Worm (Caenorhabditis elegans): ENCODE data around the gene nex-1.

The nex-1 gene

DNA sequence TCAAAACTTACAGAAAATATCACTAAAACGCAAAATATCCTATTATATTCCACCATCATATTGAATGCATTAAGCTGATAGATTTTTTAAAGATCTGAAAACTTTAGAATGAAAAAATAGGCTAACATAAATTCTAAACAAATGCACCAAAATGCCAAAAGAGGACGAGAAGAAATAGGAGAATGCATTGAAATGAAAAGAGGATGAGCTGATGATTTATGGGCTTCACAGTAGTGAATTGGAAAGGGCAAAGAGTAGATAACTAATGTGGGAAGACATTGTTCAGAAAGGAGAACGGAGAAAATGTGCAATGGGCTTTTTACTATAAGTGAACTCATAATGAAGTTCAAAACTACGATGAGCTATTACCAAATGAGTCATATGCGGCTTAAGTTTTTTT, 7.9 kb upstream of the nex-1 start, which contains the start of gene cutl-19:
TSS of gene cutl-19 (minus strand) at position 101 of the 400 bp plus-strand sequence.
- TF ChIP-seq unc-39 (tag; optimal IDR thresholded peaks at IDR 0.05) (no peak), mdl-1 (tag; optimal IDR thresholded peaks at IDR 0.05) (no peak), nhr-23 (tag; optimal IDR thresholded peaks at IDR 0.05) (no peak), ceh-82 (tag; optimal IDR thresholded peaks at IDR 0.05) (no peak), ztf-4 (tag; optimal IDR thresholded peaks at IDR 0.05) (no peak), mml-1 (tag; optimal IDR thresholded peaks at IDR 0.05) (no peak), skn-1 (tag; optimal IDR thresholded peaks at IDR 0.05) (no peak), ceh-28 (tag; optimal IDR thresholded peaks at IDR 0.05) (no peak), nhr-11 (tag; optimal IDR thresholded peaks at IDR 0.05) (no peak), nhr-77 (tag; optimal IDR thresholded peaks at IDR 0.05) (no peak), egl-27 (tag; optimal IDR thresholded peaks at IDR 0.05) (no peak), ZK546.5 (tag; optimal IDR thresholded peaks at IDR 0.05) (no peak), jun-1 (tag; optimal IDR thresholded peaks at IDR 0.05) (no peak), aly-2 (tag; optimal IDR thresholded peaks at IDR 0.05) (no peak), snpc-4 (tag; optimal IDR thresholded peaks at IDR 0.05) (no peak), nhr-28 (tag; optimal IDR thresholded peaks at IDR 0.05) (no peak), nhr-237 (tag; optimal IDR thresholded peaks at IDR 0.05) (no peak), elt-3 (tag; optimal IDR thresholded peaks at IDR 0.05) (no peak)

DNA sequence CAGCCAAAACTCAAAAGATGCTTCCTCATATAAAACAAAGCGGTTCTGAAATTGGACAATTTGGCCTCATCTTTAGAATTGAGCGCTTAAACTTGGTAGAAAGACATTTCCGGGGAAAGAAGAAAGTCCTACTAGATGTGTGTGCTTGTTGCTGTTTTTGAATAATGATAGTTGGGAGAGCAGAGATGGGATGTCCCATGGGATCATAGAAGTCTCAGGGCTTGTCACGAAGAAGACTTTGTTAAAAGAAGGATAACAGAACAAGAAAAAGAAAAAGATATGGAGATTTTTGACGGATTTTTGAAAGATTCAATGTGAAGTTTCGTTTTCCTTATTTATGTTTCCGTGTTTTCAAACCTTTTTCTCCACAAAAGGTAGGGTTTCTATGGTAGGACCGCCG, 6.7 kb upstream of the nex-1 start, which contains the start of gene ZC155.2:
TSS of gene ZC155.2 (plus strand) at position 301 of the 400 bp plus-strand sequence.
- no peak for TF ChIP-seq elt-2 (tag; optimal IDR thresholded peaks at IDR 0.05)
- TF ChIP-seq lin-39 (tag; optimal IDR thresholded peaks at IDR 0.05) = peak; percentile 15

DNA sequence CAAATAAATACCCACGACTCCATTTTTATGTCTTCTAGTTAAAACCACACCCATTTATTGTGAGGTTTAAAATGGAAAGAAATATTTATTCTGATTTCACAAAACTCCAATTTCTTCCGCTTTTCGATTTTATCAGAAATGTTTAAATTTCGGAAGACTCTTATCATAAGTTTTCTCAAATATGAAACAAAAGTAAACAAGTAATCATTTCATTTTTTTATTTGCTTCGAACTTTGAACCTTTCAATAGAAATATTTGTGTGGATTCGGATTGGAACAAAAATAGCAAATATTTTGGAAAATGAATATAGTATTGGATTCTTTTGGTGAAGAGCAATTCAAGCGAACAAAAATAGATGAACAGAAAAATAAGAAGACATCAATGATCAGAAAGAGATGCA, 3.6 kb upstream of the nex-1 start:
- TF ChIP-seq sea-2 (GFP tag; optimal IDR thresholded peaks at IDR 0.05) (no peak), pha-4 (tag; optimal IDR thresholded peaks at IDR 0.05) (peak; percentile 91), ZK546.5 (tag; optimal IDR thresholded peaks at IDR 0.05) (no peak), unc-39 (tag; optimal IDR thresholded peaks at IDR 0.05) (no peak), nhr-67 (tag; optimal IDR thresholded peaks at IDR 0.05) (no peak), elt-2 (tag; optimal IDR thresholded peaks at IDR 0.05) (no peak)

DNA sequence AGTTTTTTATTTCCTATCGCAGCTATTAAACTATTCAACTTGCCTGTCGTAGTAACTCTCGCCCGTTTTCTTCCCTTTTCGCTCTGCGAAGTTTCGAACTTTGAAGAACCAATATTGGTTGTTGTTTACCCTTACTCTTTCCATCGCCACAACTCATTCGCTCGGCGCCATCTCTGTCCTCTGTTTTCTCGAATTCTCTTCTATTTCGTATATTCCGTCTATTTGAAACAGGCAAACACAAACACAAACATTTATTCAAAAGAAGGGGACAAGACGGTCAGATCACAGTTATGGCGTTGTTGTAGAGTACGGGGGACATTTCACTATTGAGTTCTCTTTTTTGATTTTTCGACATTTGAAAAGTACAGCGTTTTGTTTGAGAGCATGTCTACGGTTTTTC, 2.6 kb upstream of the nex-1 start:
- TF ChIP-seq pha-4 (tag; optimal IDR thresholded peaks at IDR 0.05) = peak; percentile 97
- TF ChIP-seq unc-39 (tag; optimal IDR thresholded peaks at IDR 0.05) = no peak

DNA sequence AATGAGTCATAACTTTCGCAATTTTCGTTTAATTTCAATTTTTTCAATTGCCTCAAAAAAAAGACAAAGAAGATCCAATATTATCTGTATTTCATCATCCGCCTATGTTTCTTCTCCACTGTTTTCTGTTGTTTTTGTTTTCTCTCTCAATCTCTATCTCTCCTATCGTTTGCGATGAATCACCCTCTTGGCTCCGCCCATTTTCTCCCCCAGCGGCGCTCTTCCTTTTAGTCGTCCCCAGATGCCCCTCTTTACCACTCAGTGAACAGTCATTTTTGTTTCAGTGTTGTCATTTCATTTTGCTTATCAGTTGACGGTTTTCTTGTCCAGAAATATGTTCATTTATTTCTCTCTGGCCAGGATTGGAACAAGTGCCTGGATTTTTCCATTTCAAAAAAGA, 513 bp upstream of the nex-1 start:
- TF ChIP-seq jun-1 (tag; optimal IDR thresholded peaks at IDR 0.05) (peak; percentile 44), eor-1 (tag; optimal IDR thresholded peaks at IDR 0.05) (no peak), nhr-12 (tag; optimal IDR thresholded peaks at IDR 0.05) (no peak), nhr-237 (tag; optimal IDR thresholded peaks at IDR 0.05) (no peak), ztf-11 (tag; optimal IDR thresholded peaks at IDR 0.05) (no peak), fos-1 (tag; optimal IDR thresholded peaks at IDR 0.05) (peak; percentile 10), hmg-11 (tag; optimal IDR thresholded peaks at IDR 0.05) (no peak), ceh-28 (tag; optimal IDR thresholded peaks at IDR 0.05) (no peak), egl-27 (tag; optimal IDR thresholded peaks at IDR 0.05) (peak; percentile 3), elt-1 (tag; optimal IDR thresholded peaks at IDR 0.05) (no peak), ztf-4 (tag; optimal IDR thresholded peaks at IDR 0.05) (no peak), nfya-1 (tag; optimal IDR thresholded peaks at IDR 0.05; ENCODE audit: insufficient read depth) (peak; percentile 28), nhr-23 (tag; optimal IDR thresholded peaks at IDR 0.05) (peak; percentile 44), ceh-9 (tag; optimal IDR thresholded peaks at IDR 0.05) (no peak), nhr-11 (tag; optimal IDR thresholded peaks at IDR 0.05) (no peak), nhr-76 (tag; optimal IDR thresholded peaks at IDR 0.05) (no peak), ama-1 (optimal IDR thresholded peaks at IDR 0.05) (peak; percentile 20), nhr-43 (tag; optimal IDR thresholded peaks at IDR 0.05; ENCODE audit: poor library complexity, severe bottlenecking) (no peak), pqm-1 (tag; optimal IDR thresholded peaks at IDR 0.05) (peak; percentile 12), ZK546.5 (tag; optimal IDR thresholded peaks at IDR 0.05) (no peak), egl-5 (tag; optimal IDR thresholded peaks at IDR 0.05) (no peak), pha-4 (tag; optimal IDR thresholded peaks at IDR 0.05) (peak; percentile 12), elt-2 (tag; optimal IDR thresholded peaks at IDR 0.05) (peak; percentile 37), nhr-67 (tag; optimal IDR thresholded peaks at IDR 0.05) (no peak), tbx-2 (tag; optimal IDR thresholded peaks at IDR 0.05) (no peak)
